Fruit fly (Drosophila melanogaster): ENCODE measurements around the gene Trm7-34.

DNA sequence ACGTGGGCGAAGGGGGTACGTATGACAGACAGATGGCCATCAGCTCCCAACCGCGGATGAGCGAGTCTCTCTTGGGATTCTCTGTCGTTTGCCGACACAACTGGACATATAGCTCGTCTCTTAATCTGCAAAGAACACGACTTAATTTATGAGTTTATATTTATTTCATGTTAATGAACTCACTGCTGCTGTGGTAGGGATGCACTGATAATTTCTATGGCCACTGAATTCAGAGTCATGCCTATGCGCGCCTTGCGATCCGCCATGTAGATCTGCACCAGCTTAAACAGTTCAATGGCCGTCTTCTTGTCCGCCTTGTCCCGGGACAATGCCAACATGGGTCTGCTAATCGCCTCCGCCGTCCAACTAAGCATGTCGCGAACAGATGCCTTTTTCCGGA lies 48.7 kb downstream of the Trm7-34 start:
- no peak for TF ChIP-seq dl (GFP tag; optimal IDR thresholded peaks at IDR 0.05; ENCODE audit: insufficient read depth in 1 of 2, partially characterized antibody in 2 of 2)
- no peak for TF ChIP-seq pan (optimal IDR thresholded peaks at IDR 0.05)
- TF ChIP-seq CrebA (GFP tag; optimal IDR thresholded peaks at IDR 0.05; ENCODE audit: borderline replicate concordance): no peak
- no peak for TF ChIP-seq psq (GFP tag; optimal IDR thresholded peaks at IDR 0.05)
- no peak for TF ChIP-seq Hr83 (GFP tag; optimal IDR thresholded peaks at IDR 0.05; ENCODE audit: poor library complexity, severe bottlenecking)
- TF ChIP-seq Myc (optimal IDR thresholded peaks at IDR 0.05): no peak
- TF ChIP-seq br (GFP tag; optimal IDR thresholded peaks at IDR 0.05): no peak
- no peak for TF ChIP-seq dsf (GFP tag; optimal IDR thresholded peaks at IDR 0.05; ENCODE audit: borderline replicate concordance)
- TF ChIP-seq foxo (GFP tag; optimal IDR thresholded peaks at IDR 0.05): no peak
- TF ChIP-seq h (GFP tag; optimal IDR thresholded peaks at IDR 0.05): no peak
- TF ChIP-seq Abd-B (GFP tag; optimal IDR thresholded peaks at IDR 0.05): no peak
- TF ChIP-seq sv (GFP tag; optimal IDR thresholded peaks at IDR 0.05): no peak
- no peak for TF ChIP-seq GATAd (GFP tag; optimal IDR thresholded peaks at IDR 0.05)
